Worm (Caenorhabditis elegans) whole organism, mixed stage, embryonic: ENCODE measurements around the gene evl-20.
A peak's percentile ranks its signal among the peaks of the same experiment; 100 is the strongest.

Source experiments
- blmp-1 ChIP-seq: fragments of 150-350 bp; optimal IDR thresholded peaks from 2 replicates; lab custom pipeline; 2014; ENCODE audit warnings: missing biosample characterization, missing genetic modification characterization
- drap-1 ChIP-seq: fragments of 200-800 bp; sonication (Bioruptor generic); optimal IDR thresholded peaks from 3 replicates; lab custom pipeline; 2018; ENCODE audit warnings: mild to moderate bottlenecking, missing genetic modification characterization, missing compliant biosample characterization
- elt-1 ChIP-seq: sonication (generic microtip); optimal IDR thresholded peaks from 2 replicates; lab custom pipeline; 2017; ENCODE audit warnings: missing genetic modification characterization, mild to moderate bottlenecking, missing compliant biosample characterization, antibody characterized with exemption, moderate library complexity, borderline replicate concordance; ENCODE audit not compliant: insufficient read depth
- elt-3 ChIP-seq: fragments of 150-350 bp; optimal IDR thresholded peaks from 2 replicates; lab custom pipeline; 2014; ENCODE audit warnings: missing biosample characterization, missing genetic modification characterization
- ham-2 ChIP-seq: fragments of 200-800 bp; sonication (Bioruptor generic); optimal IDR thresholded peaks from 2 replicates; lab custom pipeline; 2018; ENCODE audit warnings: mild to moderate bottlenecking, missing genetic modification characterization, missing compliant biosample characterization
- lin-13 ChIP-seq: fragments of 150-350 bp; optimal IDR thresholded peaks from 2 replicates; lab custom pipeline; 2014; ENCODE audit warnings: missing biosample characterization, missing genetic modification characterization
- lsy-2 ChIP-seq: fragments of 150-350 bp; optimal IDR thresholded peaks from 2 replicates; lab custom pipeline; 2014; ENCODE audit warnings: missing biosample characterization, missing genetic modification characterization
- nhr-76 ChIP-seq: sonication (generic microtip); optimal IDR thresholded peaks from 2 replicates; lab custom pipeline; 2017; ENCODE audit warnings: missing biosample characterization, missing genetic modification characterization
- snpc-4 ChIP-seq: fragments of 150-350 bp; optimal IDR thresholded peaks from 2 replicates; lab custom pipeline; 2014; ENCODE audit warnings: missing biosample characterization, missing genetic modification characterization
- sptf-1 ChIP-seq: sonication (generic microtip); optimal IDR thresholded peaks from 2 replicates; lab custom pipeline; 2017; ENCODE audit warnings: mild to moderate bottlenecking, missing genetic modification characterization, moderate library complexity, missing compliant biosample characterization
- unc-39 ChIP-seq: fragments of 150-350 bp; optimal IDR thresholded peaks from 2 replicates; lab custom pipeline; 2014; ENCODE audit warnings: missing biosample characterization, missing genetic modification characterization
- unc-62 ChIP-seq: fragments of 150-350 bp; optimal IDR thresholded peaks from 2 replicates; lab custom pipeline; 2014; ENCODE audit warnings: missing biosample characterization, missing genetic modification reagents, missing genetic modification characterization

DNA sequence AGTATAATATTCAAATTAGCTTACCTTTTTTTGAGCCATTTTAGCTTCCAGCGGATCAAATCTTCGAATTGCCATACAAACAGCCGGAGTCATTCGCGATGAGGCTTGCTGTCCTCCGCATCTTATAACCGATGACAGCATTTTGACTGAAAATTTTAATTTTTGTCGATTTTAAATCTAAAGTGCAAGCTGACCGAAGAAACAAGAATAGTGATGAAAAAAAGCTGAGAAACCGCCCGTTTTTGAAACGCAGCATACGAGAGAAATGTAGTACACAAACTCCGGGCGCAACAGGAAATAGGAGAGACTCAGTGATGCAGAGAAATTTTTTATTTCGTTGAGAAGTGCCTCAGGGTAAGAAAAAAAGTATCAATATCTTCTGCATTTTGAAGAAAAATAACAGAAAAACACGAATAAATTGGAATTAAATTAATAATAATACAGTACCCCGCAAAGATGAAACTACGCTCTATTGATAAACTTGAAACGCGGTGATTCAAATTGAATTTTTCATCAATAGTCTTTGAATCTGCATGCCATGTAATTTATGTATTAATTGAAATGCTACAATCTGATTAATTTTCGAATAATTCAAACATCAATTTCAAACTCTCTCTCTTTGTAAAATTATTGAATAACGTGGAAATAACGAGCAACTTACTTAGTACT lies 39.2 kb downstream of the evl-20 start:
- TF ChIP-seq lsy-2 = peak; percentile 82
- TF ChIP-seq nhr-76 (tag; lab: Kevin White, UChicago) = no peak
- no peak for TF ChIP-seq elt-3
- TF ChIP-seq elt-1 (tag; lab: Kevin White, UChicago) = no peak
- no peak for TF ChIP-seq blmp-1
- no peak for TF ChIP-seq unc-62
- no peak for TF ChIP-seq lin-13 (tag; lab: Kevin White, UChicago)
- no peak for TF ChIP-seq snpc-4 (tag; lab: Kevin White, UChicago)
- no peak for TF ChIP-seq drap-1 (GFP tag; lab: Kevin White, UChicago)
- no peak for TF ChIP-seq unc-39
- TF ChIP-seq sptf-1 (tag; lab: Kevin White, UChicago) = no peak
- no peak for TF ChIP-seq ham-2
